Worm (Caenorhabditis elegans): Measurements from ENCODE around the gene ZC317.2.

ce11 chrV:5477719-5478118 is 17.8 kb downstream of the ZC317.2 start:
- TF ChIP-seq unc-62 (GFP tag; optimal IDR thresholded peaks at IDR 0.05), result no peak
- no peak for TF ChIP-seq elt-3 (tag; optimal IDR thresholded peaks at IDR 0.05)
- no peak for TF ChIP-seq unc-39 (tag; optimal IDR thresholded peaks at IDR 0.05)
- TF ChIP-seq lin-13 (tag; optimal IDR thresholded peaks at IDR 0.05), result no peak
- TF ChIP-seq sem-2 (GFP tag; optimal IDR thresholded peaks at IDR 0.05), result no peak
- TF ChIP-seq ztf-11 (tag; optimal IDR thresholded peaks at IDR 0.05), result no peak
- TF ChIP-seq ham-2 (GFP tag; optimal IDR thresholded peaks at IDR 0.05), result no peak
- TF ChIP-seq zip-8 (tag; optimal IDR thresholded peaks at IDR 0.05), result no peak
- no peak for TF ChIP-seq nhr-76 (tag; optimal IDR thresholded peaks at IDR 0.05)
- TF ChIP-seq snpc-4 (tag; optimal IDR thresholded peaks at IDR 0.05), result no peak
- no peak for TF ChIP-seq nhr-237 (tag; optimal IDR thresholded peaks at IDR 0.05)
- no peak for TF ChIP-seq ces-1 (GFP tag; optimal IDR thresholded peaks at IDR 0.05)
- no peak for TF ChIP-seq nhr-28 (tag; optimal IDR thresholded peaks at IDR 0.05)
- TF ChIP-seq bed-3 (GFP tag; optimal IDR thresholded peaks at IDR 0.05), result no peak
